Worm (Caenorhabditis elegans): ENCODE data around the gene abhd-12.

- TF ChIP-seq med-1 (GFP tag; optimal IDR thresholded peaks at IDR 0.05; ENCODE audit: insufficient read depth) (no peak), klf-2 (GFP tag; conservative IDR thresholded peaks at IDR 0.05) (no peak), ref-1 (GFP tag; conservative IDR thresholded peaks at IDR 0.05) (no peak)
These were observed 14.6 kb upstream of the abhd-12 start, which contains the start of gene che-7 for ce11 chrV:7969107-7969506.

Measured in whole organism, midembryonic.